Worm (Caenorhabditis elegans) whole organism, young adult: ENCODE measurements around the gene srlf-35.
A peak's percentile ranks its signal among the peaks of the same experiment; 100 is the strongest.

Experiments used
- B0019.2 ChIP-seq: fragments of 200-800 bp; sonication (Bioruptor generic); conservative IDR thresholded peaks from 2 replicates; pipeline ENCODE4 v1.3.6; 2022; ENCODE audit warnings: missing genetic modification reagents, missing genetic modification characterization, missing compliant biosample characterization
- D2030.7 ChIP-seq: fragments of 200-800 bp; sonication (Bioruptor generic); IDR thresholded peaks from 2 replicates; pipeline ENCODE4 v1.3.6; 2022; ENCODE audit warnings: missing genetic modification reagents, missing genetic modification characterization, missing compliant biosample characterization
- F33H1.4 ChIP-seq: fragments of 200-800 bp; sonication (Bioruptor generic); IDR thresholded peaks from 2 replicates; pipeline ENCODE4 v1.3.6; 2022; ENCODE audit warnings: missing genetic modification reagents, missing genetic modification characterization, missing compliant biosample characterization
- F39B2.1 ChIP-seq: fragments of 200-800 bp; sonication (Bioruptor generic); IDR thresholded peaks from 2 replicates; pipeline ENCODE4 v1.3.6; 2022; ENCODE audit warnings: missing genetic modification reagents, missing genetic modification characterization, missing compliant biosample characterization
- F55B11.4 ChIP-seq: sonication (generic microtip); optimal IDR thresholded peaks from 2 replicates; lab custom pipeline; 2016; ENCODE audit warnings: missing compliant biosample characterization, missing genetic modification characterization, borderline replicate concordance; ENCODE audit not compliant: insufficient read depth
- T07F8.4 ChIP-seq: sonication (generic microtip); optimal IDR thresholded peaks from 2 replicates; lab custom pipeline; 2016; ENCODE audit warnings: mild to moderate bottlenecking, missing genetic modification characterization, moderate library complexity, missing compliant biosample characterization
- Y95B8A.8 ChIP-seq: fragments of 200-800 bp; sonication (Bioruptor generic); IDR thresholded peaks from 2 replicates; pipeline ENCODE4 v1.3.6; 2022; ENCODE audit warnings: missing genetic modification reagents, missing genetic modification characterization, missing compliant biosample characterization
- athp-1 ChIP-seq: sonication (generic microtip); optimal IDR thresholded peaks from 2 replicates; lab custom pipeline; 2017; ENCODE audit warnings: mild to moderate bottlenecking, missing genetic modification characterization, missing compliant biosample characterization
- attf-5 ChIP-seq: fragments of 200-800 bp; sonication (Bioruptor generic); optimal IDR thresholded peaks from 2 replicates; lab custom pipeline; 2018; ENCODE audit warnings: mild to moderate bottlenecking, missing genetic modification characterization, missing compliant biosample characterization
- ccch-3 ChIP-seq: fragments of 200-800 bp; sonication (Bioruptor generic); optimal IDR thresholded peaks from 2 replicates; lab custom pipeline; 2018; ENCODE audit warnings: mild to moderate bottlenecking, missing genetic modification characterization, missing compliant biosample characterization
- ceh-91 ChIP-seq: fragments of 200-800 bp; sonication (Bioruptor generic); IDR thresholded peaks from 2 replicates; pipeline ENCODE4 v1.3.6; 2022; ENCODE audit warnings: missing genetic modification reagents, missing genetic modification characterization, missing compliant biosample characterization
- dpff-1 ChIP-seq: sonication (generic microtip); optimal IDR thresholded peaks from 2 replicates; lab custom pipeline; 2017; ENCODE audit warnings: mild to moderate bottlenecking, missing genetic modification characterization, missing compliant biosample characterization
- dpl-1 ChIP-seq: fragments of 150-350 bp; optimal IDR thresholded peaks from 2 replicates; lab custom pipeline; 2014; ENCODE audit warnings: missing biosample characterization, missing genetic modification reagents, missing genetic modification characterization
- efl-1 ChIP-seq: fragments of 150-350 bp; optimal IDR thresholded peaks from 2 replicates; lab custom pipeline; 2014; ENCODE audit warnings: missing biosample characterization, missing genetic modification reagents, missing genetic modification characterization
- fkh-3 ChIP-seq: sonication (generic microtip); optimal IDR thresholded peaks from 2 replicates; lab custom pipeline; 2016; ENCODE audit warnings: mild to moderate bottlenecking, missing genetic modification characterization, missing compliant biosample characterization
- gei-17 ChIP-seq: fragments of 200-800 bp; sonication (Bioruptor generic); optimal IDR thresholded peaks from 2 replicates; lab custom pipeline; 2018; ENCODE audit warnings: mild to moderate bottlenecking, missing genetic modification characterization, missing compliant biosample characterization
- him-1 ChIP-seq: sonication (generic microtip); optimal IDR thresholded peaks from 2 replicates; lab custom pipeline; 2016; ENCODE audit warnings: missing genotype, missing genetic modification reagents, missing genetic modification characterization, missing compliant biosample characterization
- hmg-1.2 ChIP-seq: fragments of 200-800 bp; sonication (Bioruptor generic); IDR thresholded peaks from 2 replicates; pipeline ENCODE4 v1.3.6; 2022; ENCODE audit warnings: missing genetic modification reagents, missing genetic modification characterization, missing compliant biosample characterization
- hmg-20 ChIP-seq: fragments of 200-800 bp; sonication (Bioruptor generic); IDR thresholded peaks from 2 replicates; pipeline ENCODE4 v1.3.6; 2022; ENCODE audit warnings: missing genetic modification reagents, missing genetic modification characterization, missing compliant biosample characterization
- lag-1 ChIP-seq: fragments of 200-800 bp; sonication (Bioruptor generic); IDR thresholded peaks from 2 replicates; pipeline ENCODE4 v1.3.6; 2022; ENCODE audit warnings: missing genetic modification reagents, missing genetic modification characterization, missing compliant biosample characterization
- let-526 ChIP-seq: fragments of 200-800 bp; sonication (Bioruptor generic); IDR thresholded peaks from 2 replicates; pipeline ENCODE4 v1.3.6; 2022; ENCODE audit warnings: missing genetic modification reagents, missing genetic modification characterization, missing compliant biosample characterization
- let-607 ChIP-seq, 2 experiments: fragments of 200-800 bp in 1 of 2; sonication (Bioruptor generic) in 1 of 2; sonication (generic microtip) in 1 of 2; optimal IDR thresholded peaks; 2 replicates each; lab custom pipeline; 2016 to 2018; ENCODE audit warnings: mild to moderate bottlenecking in 2 of 2, missing compliant biosample characterization in 2 of 2, missing genetic modification characterization in 2 of 2, moderate library complexity in 2 of 2, missing genotype in 1 of 2
- lin-26 ChIP-seq: fragments of 200-800 bp; sonication (Bioruptor generic); IDR thresholded peaks from 2 replicates; pipeline ENCODE4 v1.3.6; 2022; ENCODE audit warnings: missing genetic modification reagents, missing genetic modification characterization, missing compliant biosample characterization
- madf-8 ChIP-seq: fragments of 200-800 bp; sonication (Bioruptor generic); conservative IDR thresholded peaks from 2 replicates; pipeline ENCODE4 v1.3.6; 2022; ENCODE audit warnings: missing genetic modification reagents, missing genetic modification characterization, missing compliant biosample characterization
- mcd-1 ChIP-seq: fragments of 200-800 bp; sonication (Bioruptor generic); IDR thresholded peaks from 2 replicates; pipeline ENCODE4 v1.3.6; 2022; ENCODE audit warnings: missing genetic modification reagents, missing genetic modification characterization, missing compliant biosample characterization
- mxl-1 ChIP-seq: sonication (generic microtip); optimal IDR thresholded peaks from 2 replicates; lab custom pipeline; 2016; ENCODE audit warnings: missing genetic modification characterization, missing compliant biosample characterization
- nfya-2 ChIP-seq: fragments of 200-800 bp; sonication (Bioruptor generic); IDR thresholded peaks from 2 replicates; pipeline ENCODE4 v1.3.6; 2022; ENCODE audit warnings: missing genetic modification reagents, missing genetic modification characterization, missing compliant biosample characterization
- nhr-179 ChIP-seq: sonication (generic microtip); optimal IDR thresholded peaks from 2 replicates; lab custom pipeline; 2016; ENCODE audit warnings: mild to moderate bottlenecking, missing genetic modification characterization, missing compliant biosample characterization
- nhr-27 ChIP-seq: fragments of 200-800 bp; sonication (Bioruptor generic); optimal IDR thresholded peaks from 2 replicates; lab custom pipeline; 2018; ENCODE audit warnings: mild to moderate bottlenecking, missing genetic modification characterization, moderate library complexity, missing compliant biosample characterization
- nhr-80 ChIP-seq: sonication (generic microtip); optimal IDR thresholded peaks from 2 replicates; lab custom pipeline; 2016; ENCODE audit warnings: missing genetic modification characterization, missing compliant biosample characterization
- pha-4 ChIP-seq: fragments of 150-350 bp; sonication (generic microtip); optimal IDR thresholded peaks from 2 replicates; lab custom pipeline; 2014; ENCODE audit warnings: missing biosample characterization, missing genetic modification reagents, missing genetic modification characterization
- sdz-38 ChIP-seq: sonication (generic microtip); optimal IDR thresholded peaks from 2 replicates; lab custom pipeline; 2016; ENCODE audit warnings: missing genotype, missing genetic modification characterization, missing compliant biosample characterization
- snpc-1.1 ChIP-seq: sonication (generic microtip); optimal IDR thresholded peaks from 2 replicates; lab custom pipeline; 2017; ENCODE audit warnings: missing genetic modification characterization, mild to moderate bottlenecking, missing compliant biosample characterization, antibody characterized with exemption, moderate library complexity, missing genotype, missing genetic modification reagents; ENCODE audit not compliant: insufficient read depth
- snpc-1.3 ChIP-seq: sonication (generic microtip); optimal IDR thresholded peaks from 2 replicates; lab custom pipeline; 2017; ENCODE audit warnings: missing genetic modification characterization, mild to moderate bottlenecking, missing compliant biosample characterization, antibody characterized with exemption, moderate library complexity, missing genotype, missing genetic modification reagents; ENCODE audit not compliant: insufficient read depth
- xnd-1 ChIP-seq: sonication (generic microtip); optimal IDR thresholded peaks from 2 replicates; lab custom pipeline; 2016; ENCODE audit warnings: missing genotype, missing genetic modification reagents, missing genetic modification characterization, missing compliant biosample characterization
- ztf-18 ChIP-seq: sonication (generic microtip); optimal IDR thresholded peaks from 2 replicates; lab custom pipeline; 2016; ENCODE audit warnings: missing genotype, mild to moderate bottlenecking, missing genetic modification characterization, missing compliant biosample characterization
- ztf-22 ChIP-seq: fragments of 200-800 bp; sonication (Bioruptor generic); optimal IDR thresholded peaks from 2 replicates; lab custom pipeline; 2018; ENCODE audit warnings: mild to moderate bottlenecking, missing genetic modification characterization, moderate library complexity, missing compliant biosample characterization
- ztf-3 ChIP-seq: fragments of 200-800 bp; sonication (Bioruptor generic); optimal IDR thresholded peaks from 2 replicates; lab custom pipeline; 2018; ENCODE audit warnings: mild to moderate bottlenecking, missing genetic modification characterization, missing compliant biosample characterization
- ztf-6 ChIP-seq: fragments of 200-800 bp; sonication (Bioruptor generic); IDR thresholded peaks from 2 replicates; pipeline ENCODE4 v1.3.6; 2022; ENCODE audit warnings: missing genetic modification reagents, missing genetic modification characterization, missing compliant biosample characterization

The srlf-35 gene

ce11 chrV:534176-534575 lies 30.3 kb downstream of the srlf-35 start, which contains the start of gene nhr-132:
Gene nhr-132 (plus strand): TSS chrV:534446.
- TF ChIP-seq attf-5 (peak; percentile 30), fkh-3 (tag; lab: Kevin White, UChicago) (no peak), hmg-1.2 (GFP tag; lab: Robert Waterston, UW) (peak; percentile 66; the same call in 1 of the 2 replicates), nhr-80 (tag; lab: Kevin White, UChicago) (peak; percentile 47)
- TF ChIP-seq, all 124 proteins: peak for 3

- TF ChIP-seq T07F8.4 (tag; lab: Kevin White, UChicago) = no peak
- no peak for TF ChIP-seq ztf-22 (GFP tag; lab: Kevin White, UChicago)
- TF ChIP-seq ztf-18 = no peak
- TF ChIP-seq ztf-6 (GFP tag; lab: Robert Waterston, UW) = no peak
- TF ChIP-seq F39B2.1 (GFP tag; lab: Robert Waterston, UW) = no peak
- no peak for TF ChIP-seq pha-4 (tag; lab: Kevin White, UChicago)
- TF ChIP-seq F33H1.4 (GFP tag; lab: Robert Waterston, UW) = no peak
- TF ChIP-seq nhr-27 = no peak
- no peak for TF ChIP-seq madf-8 (GFP tag; lab: Robert Waterston, UW)
- no peak for TF ChIP-seq mxl-1 (tag; lab: Kevin White, UChicago)
Observed at ce11 chrV:536571-536970, 32.7 kb downstream of the srlf-35 start, which contains the start of gene C14C6.5. Gene C14C6.5 (plus strand): TSS chrV:536628.

- TF ChIP-seq ceh-91 (no peak), hmg-1.2 (GFP tag; lab: Robert Waterston, UW) (no peak), mcd-1 (GFP tag; lab: Robert Waterston, UW) (no peak), him-1 (tag; lab: Kevin White, UChicago) (no peak), D2030.7 (GFP tag; lab: Robert Waterston, UW) (no peak), gei-17 (GFP tag; lab: Kevin White, UChicago) (no peak), sdz-38 (tag; lab: Kevin White, UChicago) (no peak), nhr-179 (tag; lab: Kevin White, UChicago) (no peak), attf-5 (no peak), lin-26 (GFP tag; lab: Robert Waterston, UW) (no peak), snpc-1.1 (tag; lab: Kevin White, UChicago) (no peak), B0019.2 (GFP tag; lab: Robert Waterston, UW) (no peak), hmg-20 (no peak), let-526 (GFP tag; lab: Robert Waterston, UW) (no peak), ccch-3 (no peak)
Observed at ce11 chrV:539040-539510, 35.2 kb downstream of the srlf-35 start, which contains the start of gene nhr-155. Gene nhr-155 (plus strand): TSS chrV:539460.

ce11 chrV:541470-541869 lies 37.6 kb downstream of the srlf-35 start:
- TF ChIP-seq dpl-1 (GFP tag; lab: Kevin White, UChicago) (no peak), efl-1 (GFP tag; lab: Kevin White, UChicago) (no peak), D2030.7 (GFP tag; lab: Robert Waterston, UW) (no peak), snpc-1.3 (tag; lab: Kevin White, UChicago) (no peak), let-607 (tag; optimal IDR thresholded peaks at IDR 0.05; lab: Kevin White, UChicago) (no peak), dpff-1 (no peak), sdz-38 (tag; lab: Kevin White, UChicago) (no peak), ztf-6 (GFP tag; lab: Robert Waterston, UW) (no peak), ztf-3 (GFP tag; lab: Kevin White, UChicago) (no peak), lin-26 (GFP tag; lab: Robert Waterston, UW) (no peak), athp-1 (no peak), lag-1 (GFP tag; lab: Robert Waterston, UW) (no peak), nfya-2 (GFP tag; lab: Robert Waterston, UW) (no peak), Y95B8A.8 (no peak), xnd-1 (tag; lab: Kevin White, UChicago) (no peak), F55B11.4 (tag; lab: Kevin White, UChicago) (no peak)
